Fruit fly (Drosophila melanogaster) whole organism, embryonic: ENCODE results near the gene gish.

Source experiments
- Bgb ChIP-seq: fragments of 200-800 bp; sonication (Bioruptor generic); IDR thresholded peaks from 2 replicates; pipeline ENCODE4 v1.3.6; 2022; ENCODE audit warnings: missing biosample characterization, missing genetic modification characterization; ENCODE audit not compliant: partially characterized antibody
- CG11696 ChIP-seq: fragments of 200-800 bp; sonication (Bioruptor generic); IDR thresholded peaks from 2 replicates; pipeline ENCODE4 v1.3.6; 2022; ENCODE audit warnings: missing biosample characterization, missing genetic modification characterization
- CG11723 ChIP-seq: fragments of 200-800 bp; sonication (Bioruptor generic); optimal IDR thresholded peaks from 2 replicates; lab custom pipeline; 2017; ENCODE audit warnings: missing biosample characterization, mild to moderate bottlenecking, missing genetic modification characterization
- CG12659 ChIP-seq: fragments of 200-800 bp; sonication (Bioruptor generic); optimal IDR thresholded peaks from 3 replicates; lab custom pipeline; 2017; ENCODE audit warnings: mild to moderate bottlenecking, missing biosample characterization, missing genetic modification reagents, missing genetic modification characterization
- CG13287 ChIP-seq: fragments of 200-800 bp; sonication (Bioruptor generic); IDR thresholded peaks from 2 replicates; pipeline ENCODE4 v1.3.6; 2022; ENCODE audit warnings: missing biosample characterization, missing genetic modification characterization; ENCODE audit not compliant: partially characterized antibody
- CG14710 ChIP-seq: fragments of 200-800 bp; sonication (Bioruptor generic); optimal IDR thresholded peaks from 3 replicates; lab custom pipeline; 2019; ENCODE audit warnings: missing biosample characterization, mild to moderate bottlenecking, missing genetic modification characterization, moderate library complexity
- CG16813 ChIP-seq: fragments of 200-800 bp; sonication (Bioruptor generic); IDR thresholded peaks from 3 replicates; pipeline ENCODE4 v1.3.6; 2022; ENCODE audit warnings: missing biosample characterization, missing genetic modification characterization; ENCODE audit not compliant: partially characterized antibody
- CG17186 ChIP-seq: fragments of 200-800 bp; sonication (Bioruptor generic); optimal IDR thresholded peaks from 3 replicates; lab custom pipeline; 2017; ENCODE audit warnings: missing biosample characterization, missing genetic modification reagents, missing genetic modification characterization
- CG17328 ChIP-seq: fragments of 200-800 bp; sonication (Bioruptor generic); IDR thresholded peaks from 2 replicates; pipeline ENCODE4 v1.3.6; 2022; ENCODE audit warnings: missing biosample characterization, missing genetic modification characterization
- CG17829 ChIP-seq: fragments of 200-800 bp; optimal IDR thresholded peaks from 2 replicates; lab custom pipeline; 2019; ENCODE audit warnings: missing biosample characterization, mild to moderate bottlenecking, missing genetic modification characterization, moderate library complexity
- CG2129 ChIP-seq: fragments of 200-800 bp; sonication (Bioruptor generic); IDR thresholded peaks from 2 replicates; pipeline ENCODE4 v1.3.6; 2022; ENCODE audit warnings: missing biosample characterization, missing genetic modification characterization; ENCODE audit not compliant: partially characterized antibody
- CG31441 ChIP-seq: fragments of 200-800 bp; sonication (Bioruptor generic); IDR thresholded peaks from 2 replicates; pipeline ENCODE4 v1.3.6; 2022; ENCODE audit warnings: missing biosample characterization, missing genetic modification characterization
- CG32767 ChIP-seq: fragments of 200-800 bp; sonication (Bioruptor generic); IDR thresholded peaks from 2 replicates; pipeline ENCODE4 v1.3.6; 2022; ENCODE audit warnings: missing biosample characterization, missing genetic modification characterization
- CG34224 ChIP-seq: fragments of 200-800 bp; sonication (Bioruptor generic); IDR thresholded peaks from 3 replicates; pipeline ENCODE4 v1.3.6; 2022; ENCODE audit warnings: missing biosample characterization, missing genetic modification characterization; ENCODE audit not compliant: partially characterized antibody
- CG34376 ChIP-seq: fragments of 200-800 bp; sonication (Bioruptor generic); optimal IDR thresholded peaks from 2 replicates; lab custom pipeline; 2018; ENCODE audit warnings: missing biosample characterization, mild to moderate bottlenecking, missing genetic modification characterization
- CG6175 ChIP-seq: fragments of 200-800 bp; sonication (Bioruptor generic); IDR thresholded peaks from 3 replicates; pipeline ENCODE4 v1.3.6; 2022; ENCODE audit warnings: missing biosample characterization, missing genetic modification characterization
- CG7372 ChIP-seq: fragments of 200-800 bp; sonication (Bioruptor generic); IDR thresholded peaks from 2 replicates; pipeline ENCODE4 v1.3.6; 2022; ENCODE audit warnings: missing biosample characterization, missing genetic modification characterization
- CHES-1-like ChIP-seq: fragments of 200-800 bp; sonication (Bioruptor generic); optimal IDR thresholded peaks from 2 replicates; lab custom pipeline; 2016; ENCODE audit warnings: missing biosample characterization, missing genetic modification characterization
- Chrac-16 ChIP-seq: fragments of 200-800 bp; sonication (Bioruptor generic); optimal IDR thresholded peaks from 3 replicates; lab custom pipeline; 2016; ENCODE audit warnings: missing biosample characterization, missing genetic modification characterization
- Dll ChIP-seq: fragments of 200-800 bp; sonication (Bioruptor generic); IDR thresholded peaks from 4 replicates; pipeline ENCODE4 v1.3.6; 2022; ENCODE audit warnings: missing biosample characterization, missing genetic modification characterization; ENCODE audit not compliant: partially characterized antibody
- Dp ChIP-seq: fragments of 200-800 bp; sonication (Bioruptor generic); optimal IDR thresholded peaks from 2 replicates; lab custom pipeline; 2018; ENCODE audit warnings: missing biosample characterization, mild to moderate bottlenecking, missing genetic modification characterization, moderate library complexity
- Dref ChIP-seq: fragments of 200-800 bp; sonication (Bioruptor generic); IDR thresholded peaks from 2 replicates; pipeline ENCODE4 v1.3.6; 2022; ENCODE audit warnings: missing biosample characterization, missing genetic modification characterization
- Fer1 ChIP-seq: fragments of 200-800 bp; sonication (Bioruptor generic); optimal IDR thresholded peaks from 2 replicates; lab custom pipeline; 2017; ENCODE audit warnings: missing biosample characterization, mild to moderate bottlenecking, missing genetic modification characterization
- HHEX ChIP-seq: fragments of 200-800 bp; sonication (Bioruptor generic); optimal IDR thresholded peaks from 3 replicates; lab custom pipeline; 2017; ENCODE audit warnings: missing biosample characterization, mild to moderate bottlenecking, missing genetic modification characterization, missing genetic modification reagents
- Hey ChIP-seq: fragments of 200-800 bp; sonication (Bioruptor generic); optimal IDR thresholded peaks from 3 replicates; lab custom pipeline; 2018; ENCODE audit warnings: missing biosample characterization, mild to moderate bottlenecking, missing genetic modification characterization
- Hsf ChIP-seq: fragments of 200-800 bp; sonication (Bioruptor generic); optimal IDR thresholded peaks from 3 replicates; lab custom pipeline; 2016; ENCODE audit warnings: missing biosample characterization, missing genetic modification characterization
- Jarid2 ChIP-seq: fragments of 200-800 bp; sonication (Bioruptor generic); optimal IDR thresholded peaks from 3 replicates; lab custom pipeline; 2017; ENCODE audit warnings: mild to moderate bottlenecking, missing biosample characterization, missing genetic modification reagents, missing genetic modification characterization
- Kr ChIP-seq: fragments of 200-800 bp; sonication (Bioruptor generic); optimal IDR thresholded peaks from 2 replicates; lab custom pipeline; 2017; ENCODE audit warnings: missing biosample characterization, mild to moderate bottlenecking, missing genetic modification characterization
- Lhr ChIP-seq: fragments of 200-800 bp; sonication (Bioruptor generic); optimal IDR thresholded peaks from 3 replicates; lab custom pipeline; 2017; ENCODE audit warnings: mild to moderate bottlenecking, missing biosample characterization, missing genetic modification reagents, missing genetic modification characterization
- Mes4 ChIP-seq: fragments of 200-800 bp; sonication (Bioruptor generic); optimal IDR thresholded peaks from 2 replicates; lab custom pipeline; 2016; ENCODE audit warnings: missing biosample characterization, missing genetic modification characterization
- NK7.1 ChIP-seq: fragments of 200-800 bp; sonication (Bioruptor generic); optimal IDR thresholded peaks from 3 replicates; lab custom pipeline; 2016; ENCODE audit warnings: missing biosample characterization, missing genetic modification characterization
- Side ChIP-seq: fragments of 200-800 bp; sonication (Bioruptor generic); optimal IDR thresholded peaks from 2 replicates; lab custom pipeline; 2016; ENCODE audit warnings: missing biosample characterization, missing genetic modification characterization
- Taf1 ChIP-seq: fragments of 200-800 bp; sonication (Bioruptor generic); IDR thresholded peaks from 2 replicates; pipeline ENCODE4 v1.3.6; 2022; ENCODE audit warnings: missing biosample characterization, missing genetic modification characterization
- bbx ChIP-seq: fragments of 200-800 bp; sonication (Bioruptor generic); IDR thresholded peaks from 2 replicates; pipeline ENCODE4 v1.3.6; 2022; ENCODE audit warnings: missing biosample characterization, missing genetic modification characterization; ENCODE audit not compliant: partially characterized antibody
- bigmax ChIP-seq: fragments of 200-800 bp; sonication (Bioruptor generic); optimal IDR thresholded peaks from 2 replicates; lab custom pipeline; 2018; ENCODE audit warnings: missing biosample characterization, mild to moderate bottlenecking, missing genetic modification characterization
- chn ChIP-seq: fragments of 200-800 bp; sonication (Bioruptor generic); optimal IDR thresholded peaks from 2 replicates; lab custom pipeline; 2016; ENCODE audit warnings: missing biosample characterization, missing genetic modification characterization
- corto ChIP-seq: fragments of 200-800 bp; sonication (Bioruptor generic); optimal IDR thresholded peaks from 2 replicates; lab custom pipeline; 2016; ENCODE audit warnings: missing biosample characterization, mild to moderate bottlenecking, missing genetic modification characterization, moderate library complexity
- dmrt99B ChIP-seq: fragments of 200-800 bp; sonication (Bioruptor generic); optimal IDR thresholded peaks from 2 replicates; lab custom pipeline; 2018; ENCODE audit warnings: missing biosample characterization, mild to moderate bottlenecking, missing genetic modification characterization, moderate library complexity
- gcm2 ChIP-seq: fragments of 200-800 bp; sonication (Bioruptor generic); optimal IDR thresholded peaks from 2 replicates; lab custom pipeline; 2016; ENCODE audit warnings: missing biosample characterization, missing genetic modification characterization
- nau ChIP-seq: fragments of 200-800 bp; sonication (Bioruptor generic); optimal IDR thresholded peaks from 3 replicates; lab custom pipeline; 2017; ENCODE audit warnings: missing biosample characterization, mild to moderate bottlenecking, missing genetic modification characterization, missing genetic modification reagents
- nerfin-1 ChIP-seq: fragments of 200-800 bp; sonication (Bioruptor generic); optimal IDR thresholded peaks from 3 replicates; lab custom pipeline; 2019; ENCODE audit warnings: missing biosample characterization, mild to moderate bottlenecking, missing genetic modification characterization, moderate library complexity
- pan ChIP-seq, 4 experiments: fragments of >200 bp in 3 of 4; fragments of 200-800 bp in 1 of 4; sonication (Bioruptor generic) in 1 of 4; optimal IDR thresholded peaks in 3 of 4; IDR thresholded peaks in 1 of 4; 2 replicates each; pipeline versions ENCODE4 v1.3.6 to Lab custom; 2017 to 2022; ENCODE audit warnings: missing biosample characterization in 2 of 4, missing genetic modification characterization in 2 of 4, mixed read lengths in 1 of 4
- psq ChIP-seq: fragments of 200-800 bp; sonication (Bioruptor generic); optimal IDR thresholded peaks from 2 replicates; lab custom pipeline; 2017; ENCODE audit warnings: missing biosample characterization, missing genetic modification characterization
- pzg ChIP-seq: fragments of 200-800 bp; sonication (Bioruptor generic); optimal IDR thresholded peaks from 3 replicates; lab custom pipeline; 2018; ENCODE audit warnings: missing biosample characterization, mild to moderate bottlenecking, missing genetic modification characterization, moderate library complexity
- sob ChIP-seq: fragments of 200-800 bp; sonication (Bioruptor generic); IDR thresholded peaks from 2 replicates; pipeline ENCODE4 v1.3.6; 2022; ENCODE audit warnings: missing biosample characterization, missing genetic modification characterization
- stwl ChIP-seq: fragments of 200-800 bp; sonication (Bioruptor generic); optimal IDR thresholded peaks from 3 replicates; lab custom pipeline; 2018; ENCODE audit warnings: missing biosample characterization, mild to moderate bottlenecking, missing genetic modification characterization, moderate library complexity
- zfh2 ChIP-seq: fragments of 200-800 bp; sonication (Bioruptor generic); optimal IDR thresholded peaks from 2 replicates; lab custom pipeline; 2016; ENCODE audit warnings: missing biosample characterization, missing genetic modification characterization

gish gene

dm6 chr3R:16263522-16264305 lies 8.5 kb upstream of the gish start, which contains the start of the genes bor and asun (continued):
- no peak for TF ChIP-seq gcm2 (GFP tag; lab: Kevin White, UChicago)
- no peak for TF ChIP-seq CG7372 (GFP tag; lab: Robert Waterston, UW)
- peak; percentile 19; the same call in 1 of the 2 replicates for TF ChIP-seq CG17328
- peak; percentile 34 for TF ChIP-seq CG14710 (tag; lab: Kevin White, UChicago)
- peak; percentile 28 for TF ChIP-seq CG17829
- peak; percentile 37 for TF ChIP-seq CG12659 (GFP tag; lab: Kevin White, UChicago)
- TF ChIP-seq Kr (GFP tag; lab: Kevin White, UChicago): no peak
- TF ChIP-seq stwl: peak; percentile 10
- TF ChIP-seq CG11723 (GFP tag; lab: Kevin White, UChicago): no peak
- TF ChIP-seq sob (GFP tag; lab: Robert Waterston, UW): 0 out of 2 replicates have a peak, but pooled peaks have one; percentile 19
- TF ChIP-seq pan (optimal IDR thresholded peaks at IDR 0.05; lab: Kevin White, UChicago): no peak
- TF ChIP-seq pan (GFP tag; optimal IDR thresholded peaks at IDR 0.05 in 1 of 2, IDR thresholded peaks at IDR 0.05 in 1 of 2): no peak
- peak; percentile 12 for TF ChIP-seq Mes4 (GFP tag; lab: Kevin White, UChicago)
- TF ChIP-seq CG31441: no peak
- TF ChIP-seq chn (GFP tag; lab: Kevin White, UChicago): no peak
- no peak for TF ChIP-seq nau (GFP tag; lab: Kevin White, UChicago)
- peak; percentile 6 for TF ChIP-seq NK7.1
- TF ChIP-seq CG17186: no peak
- TF ChIP-seq dmrt99B (tag; lab: Kevin White, UChicago): no peak
- TF ChIP-seq CG34224: peak; percentile 72
- no peak for TF ChIP-seq CG11696 (GFP tag; lab: Robert Waterston, UW)
- TF ChIP-seq pzg (GFP tag; lab: Kevin White, UChicago): peak; percentile 66
- no peak for TF ChIP-seq CG6175 (GFP tag; lab: Robert Waterston, UW)
- TF ChIP-seq CHES-1-like (GFP tag; lab: Kevin White, UChicago): peak; percentile 20
- TF ChIP-seq CG2129 (GFP tag; lab: Robert Waterston, UW): peak; percentile 21; the same call in 1 of the 2 replicates
- TF ChIP-seq Hey (tag; lab: Kevin White, UChicago): no peak
- TF ChIP-seq HHEX (GFP tag; lab: Kevin White, UChicago): no peak
- TF ChIP-seq corto (GFP tag; lab: Kevin White, UChicago): no peak
- no peak for TF ChIP-seq bigmax
- TF ChIP-seq CG32767 (GFP tag; lab: Robert Waterston, UW): no peak
- peak; percentile 51 for TF ChIP-seq CG34376 (GFP tag; lab: Kevin White, UChicago)
- peak; percentile 77 for TF ChIP-seq Bgb
- no peak for TF ChIP-seq Side (GFP tag; lab: Kevin White, UChicago)
- TF ChIP-seq Chrac-16 (GFP tag; lab: Kevin White, UChicago): no peak
- TF ChIP-seq Taf1 (GFP tag; lab: Robert Waterston, UW): no peak
- TF ChIP-seq Lhr (GFP tag; lab: Kevin White, UChicago): no peak
- TF ChIP-seq CG16813 (GFP tag; lab: Robert Waterston, UW): peak; percentile 65
- peak; percentile 89 for TF ChIP-seq CG13287
- TF ChIP-seq bbx (GFP tag; lab: Robert Waterston, UW): peak; percentile 78
- TF ChIP-seq Dp (GFP tag; lab: Kevin White, UChicago): peak; percentile 70
- no peak for TF ChIP-seq Jarid2 (GFP tag; lab: Kevin White, UChicago)
- no peak for TF ChIP-seq psq (GFP tag; lab: Kevin White, UChicago)
- TF ChIP-seq Hsf (GFP tag; lab: Kevin White, UChicago): peak; percentile 13
- TF ChIP-seq zfh2 (GFP tag; lab: Kevin White, UChicago): no peak
- TF ChIP-seq nerfin-1 (tag; lab: Kevin White, UChicago): no peak
- TF ChIP-seq Dll (GFP tag; lab: Robert Waterston, UW): peak; percentile 85
- TF ChIP-seq Dref (GFP tag; lab: Robert Waterston, UW): peak; percentile 71
- TF ChIP-seq Fer1: peak; percentile 59
